Worm (Caenorhabditis elegans): Measurements from ENCODE around the gene ZC250.2.
A peak's percentile ranks its signal among the peaks of the same experiment; 100 is the strongest.

The ZC250.2 gene

DNA sequence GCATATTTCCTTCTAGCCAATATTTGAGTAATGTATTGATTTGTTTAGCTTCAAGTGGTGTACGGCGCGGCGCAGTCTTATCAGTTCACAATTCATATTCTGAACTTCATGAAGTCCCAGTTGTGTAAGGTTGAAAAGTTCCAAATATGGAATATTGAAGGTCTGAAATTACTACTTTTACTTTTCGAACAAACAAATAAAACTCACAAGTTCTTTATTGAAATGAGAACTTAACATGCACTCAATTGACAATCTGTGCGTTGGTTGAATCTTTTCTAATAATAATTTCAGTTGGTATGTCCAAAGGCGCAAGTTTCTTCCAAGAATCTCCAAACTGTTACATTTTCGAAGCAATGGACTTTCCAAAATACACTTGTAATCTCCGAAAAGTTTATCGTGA is 33.4 kb upstream of the ZC250.2 start, which contains the start of gene C53A3.4:
Gene C53A3.4 (minus strand): TSS at position 101 of the 400 bp plus-strand sequence.
- TF ChIP-seq ceh-28 (tag; optimal IDR thresholded peaks at IDR 0.05) (no peak), mdt-29 (GFP tag; IDR thresholded peaks at IDR 0.05) (no peak), lin-29 (GFP tag; IDR thresholded peaks at IDR 0.05) (no peak), vab-7 (GFP tag; IDR thresholded peaks at IDR 0.05) (no peak), Y75B8A.6 (GFP tag; IDR thresholded peaks at IDR 0.05) (no peak), aha-1 (tag) (no peak), duxl-1 (tag; optimal IDR thresholded peaks at IDR 0.05; ENCODE audit: poor library complexity) (no peak), ceh-32 (tag; optimal IDR thresholded peaks at IDR 0.05; ENCODE audit: poor library complexity) (no peak), Y105C5A.15 (GFP tag; IDR thresholded peaks at IDR 0.05) (no peak), lin-13 (GFP tag; optimal IDR thresholded peaks at IDR 0.05) (no peak), T20F7.1 (GFP tag; optimal IDR thresholded peaks at IDR 0.05) (no peak)

DNA sequence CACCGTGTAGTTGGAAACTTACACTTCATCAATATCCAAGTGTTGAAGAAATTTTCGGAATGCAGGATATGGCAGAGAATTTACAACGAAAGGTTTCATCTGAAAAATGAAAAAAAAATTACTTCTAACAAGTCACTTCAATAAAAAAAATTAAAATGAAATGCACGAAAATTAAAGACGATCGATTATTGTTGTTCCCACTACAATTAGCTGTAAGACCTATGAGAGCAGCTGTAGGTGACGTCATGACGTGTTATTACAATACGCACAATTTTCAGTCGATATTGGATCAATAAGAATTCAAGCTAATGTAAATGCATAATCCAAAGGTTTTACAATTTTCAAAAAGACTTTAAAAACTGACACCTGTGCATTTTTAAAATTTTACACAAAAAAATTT is 32.0 kb upstream of the ZC250.2 start, which contains the start of gene C53A3.1:
Gene C53A3.1 (minus strand): TSS at position 101 of the 400 bp plus-strand sequence.
- TF ChIP-seq nhr-237 (tag; optimal IDR thresholded peaks at IDR 0.05) (no peak), snpc-4 (tag; optimal IDR thresholded peaks at IDR 0.05) (no peak), nhr-25 (tag; optimal IDR thresholded peaks at IDR 0.05; ENCODE audit: borderline replicate concordance, insufficient read depth) (no peak), ceh-44 (GFP tag; IDR thresholded peaks at IDR 0.05) (no peak), mxl-2 (GFP tag; conservative IDR thresholded peaks at IDR 0.05) (no peak), D1046.2 (GFP tag; IDR thresholded peaks at IDR 0.05) (no peak), lin-39 (tag; optimal IDR thresholded peaks at IDR 0.05) (no peak)

DNA sequence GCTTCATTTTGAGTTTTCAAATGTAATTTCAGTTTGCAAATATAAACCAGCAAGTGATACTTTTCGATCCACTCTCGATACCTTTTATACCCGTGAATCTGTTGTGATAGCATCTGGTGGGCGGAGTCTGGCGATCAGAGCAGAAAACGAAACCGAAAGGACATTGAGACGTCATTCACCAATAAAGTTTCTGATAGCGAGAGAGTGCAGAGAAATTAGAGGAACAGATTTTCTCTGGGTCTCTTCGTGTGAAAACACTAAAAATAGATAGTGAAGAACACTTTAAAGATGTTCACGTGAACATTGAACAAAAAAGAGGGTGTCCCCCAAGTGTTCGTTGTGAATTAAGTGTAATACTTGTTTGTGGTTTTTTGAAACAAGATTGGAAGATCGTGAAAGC is 28.3 kb upstream of the ZC250.2 start, which contains the start of gene pgph-3:
Gene pgph-3 (minus strand): TSS at position 60 of the 400 bp plus-strand sequence.
- TF ChIP-seq dpl-1 (GFP tag; optimal IDR thresholded peaks at IDR 0.05) (no peak), dmd-6 (GFP tag; IDR thresholded peaks at IDR 0.05) (peak; percentile 98), php-3 (GFP tag; IDR thresholded peaks at IDR 0.05) (peak; percentile 84), ztf-7 (tag; optimal IDR thresholded peaks at IDR 0.05) (peak; percentile 65), lin-39 (tag; optimal IDR thresholded peaks at IDR 0.05) (no peak), nhr-25 (tag; optimal IDR thresholded peaks at IDR 0.05; ENCODE audit: borderline replicate concordance, insufficient read depth) (peak; percentile 61), zip-2 (tag; optimal IDR thresholded peaks at IDR 0.05) (peak; percentile 19), lin-29 (GFP tag; IDR thresholded peaks at IDR 0.05) (no peak), pha-4 (GFP tag; IDR thresholded peaks at IDR 0.05) (no peak), pha-4 (tag; optimal IDR thresholded peaks at IDR 0.05) (no peak), nhr-77 (tag; optimal IDR thresholded peaks at IDR 0.05) (peak; percentile 85), nhr-6 (tag; optimal IDR thresholded peaks at IDR 0.05) (peak; percentile 49), ztf-11 (tag; optimal IDR thresholded peaks at IDR 0.05) (no peak), saeg-2 (GFP tag; IDR thresholded peaks at IDR 0.05) (peak; percentile 77; the same call in 1 of the 2 replicates), lin-1 (GFP tag; IDR thresholded peaks at IDR 0.05) (peak; percentile 91), tag-97 (GFP tag; IDR thresholded peaks at IDR 0.05) (no peak), F44E2.7 (GFP tag; IDR thresholded peaks at IDR 0.05) (no peak), mxl-3 (GFP tag; optimal IDR thresholded peaks at IDR 0.05) (peak; percentile 71), lsy-2 (tag; optimal IDR thresholded peaks at IDR 0.05) (peak in 1 of 2 experiments; percentile 75), hlh-30 (tag; optimal IDR thresholded peaks at IDR 0.05; ENCODE audit: insufficient read depth) (peak; percentile 84), zfp-3 (GFP tag; conservative IDR thresholded peaks at IDR 0.05) (peak; percentile 49; the same call in 1 of the 2 replicates), nhr-11 (tag; optimal IDR thresholded peaks at IDR 0.05) (peak; percentile 32), egl-43 (GFP tag; IDR thresholded peaks at IDR 0.05) (no peak), F49E8.2 (tag; optimal IDR thresholded peaks at IDR 0.05; ENCODE audit: borderline replicate concordance) (no peak), dve-1 (tag; optimal IDR thresholded peaks at IDR 0.05; ENCODE audit: insufficient read depth) (peak; percentile 94), nhr-48 (tag; optimal IDR thresholded peaks at IDR 0.05) (peak; percentile 93), mep-1 (tag; optimal IDR thresholded peaks at IDR 0.05) (peak; percentile 52), tra-1 (GFP tag; IDR thresholded peaks at IDR 0.05) (peak; percentile 67; the same call in 1 of the 2 replicates), madf-5 (GFP tag; IDR thresholded peaks at IDR 0.05) (no peak), mdl-1 (tag; optimal IDR thresholded peaks at IDR 0.05) (peak; percentile 75 to 94), lin-38 (GFP tag; IDR thresholded peaks at IDR 0.05) (peak; percentile 38), jun-1 (tag; optimal IDR thresholded peaks at IDR 0.05) (no peak), F37D6.2 (tag; optimal IDR thresholded peaks at IDR 0.05) (no peak)
